Fruit fly (Drosophila melanogaster) whole organism, wandering third instar larva: Measurements from ENCODE around the gene CG14537.

Source experiments
- Abd-B ChIP-seq: fragments of >200 bp; optimal IDR thresholded peaks from 2 replicates; lab custom pipeline; 2017; ENCODE audit warnings: missing biosample characterization, missing genetic modification characterization
- CG32264 ChIP-seq: fragments of 200-800 bp; sonication (Bioruptor generic); optimal IDR thresholded peaks from 2 replicates; lab custom pipeline; 2016; ENCODE audit warnings: missing biosample characterization, missing genetic modification characterization
- CG9705 ChIP-seq: fragments of 200-800 bp; sonication (Bioruptor generic); optimal IDR thresholded peaks from 2 replicates; lab custom pipeline; 2018; ENCODE audit warnings: missing biosample characterization, mild to moderate bottlenecking, missing genetic modification characterization
- CrebA ChIP-seq: fragments of 200-800 bp; sonication (Bioruptor generic); optimal IDR thresholded peaks from 2 replicates; lab custom pipeline; 2016; ENCODE audit warnings: missing biosample characterization, mild to moderate bottlenecking, missing genetic modification characterization, borderline replicate concordance
- Dfd ChIP-seq: fragments of >200 bp; optimal IDR thresholded peaks from 2 replicates; lab custom pipeline; 2017; ENCODE audit warnings: missing biosample characterization, missing genetic modification characterization
- Dif ChIP-seq: fragments of 200-275, 200-300 bp; sonication (Bioruptor generic); optimal IDR thresholded peaks from 2 replicates; lab custom pipeline; 2018; ENCODE audit warnings: missing biosample characterization, missing genetic modification characterization; ENCODE audit not compliant: partially characterized antibody
- GATAd ChIP-seq: sonication (Bioruptor generic); optimal IDR thresholded peaks from 2 replicates; lab custom pipeline; 2016; ENCODE audit warnings: missing biosample characterization, missing genetic modification characterization
- Hnf4 ChIP-seq: fragments of 200-800 bp; sonication (Bioruptor generic); optimal IDR thresholded peaks from 2 replicates; lab custom pipeline; 2016; ENCODE audit warnings: missing biosample characterization, mild to moderate bottlenecking, missing genetic modification characterization
- Hr78 ChIP-seq: fragments of >200 bp; optimal IDR thresholded peaks from 2 replicates; lab custom pipeline; 2017; ENCODE audit warnings: missing biosample characterization, missing genetic modification characterization
- Jra ChIP-seq: sonication (Bioruptor generic); optimal IDR thresholded peaks from 2 replicates; lab custom pipeline; 2016; ENCODE audit warnings: missing biosample characterization, missing genetic modification characterization
- Mio ChIP-seq: sonication (Bioruptor generic); optimal IDR thresholded peaks from 2 replicates; lab custom pipeline; 2016; ENCODE audit warnings: missing biosample characterization, missing genetic modification characterization
- Myc ChIP-seq: fragments of >200 bp; optimal IDR thresholded peaks from 2 replicates; lab custom pipeline; 2017
- N ChIP-seq: fragments of >200 bp; optimal IDR thresholded peaks from 2 replicates; lab custom pipeline; 2018; ENCODE audit warnings: missing biosample characterization, missing external identifiers, missing genetic modification characterization
- OdsH ChIP-seq: fragments of 200-800 bp; sonication (Bioruptor generic); optimal IDR thresholded peaks from 2 replicates; lab custom pipeline; 2016; ENCODE audit warnings: missing biosample characterization, mild to moderate bottlenecking, missing genetic modification characterization
- Rel ChIP-seq, 2 experiments: fragments of 200-800 bp; sonication (Bioruptor generic) in 1 of 2; optimal IDR thresholded peaks; 2 replicates in 1 of 2; 3 replicates in 1 of 2; lab custom pipeline; 2016 to 2019; ENCODE audit warnings: mild to moderate bottlenecking in 2 of 2, missing biosample characterization in 2 of 2, missing genetic modification characterization in 2 of 2, moderate library complexity in 1 of 2
- Sp1 ChIP-seq: fragments of 200-800 bp; sonication (Bioruptor generic); optimal IDR thresholded peaks from 3 replicates; lab custom pipeline; 2019; ENCODE audit warnings: missing biosample characterization, mild to moderate bottlenecking, missing genetic modification characterization, moderate library complexity
- Vsx2 ChIP-seq: fragments of 200-300, 225-300 bp; sonication (Bioruptor generic); optimal IDR thresholded peaks from 2 replicates; lab custom pipeline; 2018; ENCODE audit warnings: missing biosample characterization, missing genetic modification characterization; ENCODE audit not compliant: partially characterized antibody
- br ChIP-seq: fragments of 200-800 bp; sonication (Bioruptor generic); optimal IDR thresholded peaks from 2 replicates; lab custom pipeline; 2016; ENCODE audit warnings: missing biosample characterization, missing genetic modification characterization
- brk ChIP-seq: fragments of 200-800 bp; sonication (Bioruptor generic); optimal IDR thresholded peaks from 2 replicates; lab custom pipeline; 2016; ENCODE audit warnings: missing biosample characterization, mild to moderate bottlenecking, missing genetic modification characterization
- dl ChIP-seq, 2 experiments: fragments of 175-275, 200-275 bp in 1 of 2; fragments of 200-275 bp in 1 of 2; sonication (Bioruptor generic); optimal IDR thresholded peaks; lab custom pipeline; 2018; ENCODE audit warnings: mild to moderate bottlenecking in 2 of 2, missing biosample characterization in 2 of 2, missing genetic modification characterization in 2 of 2, moderate library complexity in 2 of 2; ENCODE audit not compliant: partially characterized antibody in 2 of 2, insufficient read depth in 1 of 2
- dmrt93B ChIP-seq: fragments of 200-800 bp; sonication (Bioruptor generic); optimal IDR thresholded peaks from 2 replicates; lab custom pipeline; 2018; ENCODE audit warnings: missing biosample characterization, mild to moderate bottlenecking, missing genetic modification characterization
- dsf ChIP-seq: sonication (Bioruptor generic); optimal IDR thresholded peaks from 2 replicates; lab custom pipeline; 2016; ENCODE audit warnings: missing biosample characterization, missing genetic modification characterization, borderline replicate concordance
- foxo ChIP-seq, 2 experiments: fragments of 200-800 bp; sonication (Bioruptor generic); optimal IDR thresholded peaks; 2 replicates in 1 of 2; 3 replicates in 1 of 2; lab custom pipeline; 2016 to 2017; ENCODE audit warnings: missing biosample characterization in 2 of 2, missing genetic modification characterization in 2 of 2
- fru ChIP-seq: fragments of 200-800 bp; sonication (Bioruptor generic); optimal IDR thresholded peaks from 3 replicates; lab custom pipeline; 2016; ENCODE audit warnings: missing biosample characterization, mild to moderate bottlenecking, missing genetic modification characterization
- lola ChIP-seq: fragments of >200 bp; optimal IDR thresholded peaks from 2 replicates; lab custom pipeline; 2017; ENCODE audit warnings: missing biosample characterization, missing genetic modification characterization
- pan ChIP-seq: fragments of >200 bp; optimal IDR thresholded peaks from 2 replicates; lab custom pipeline; 2017
- psq ChIP-seq: fragments of 200-800 bp; sonication (Bioruptor generic); optimal IDR thresholded peaks from 3 replicates; lab custom pipeline; 2017; ENCODE audit warnings: missing biosample characterization, mild to moderate bottlenecking, missing genetic modification characterization, moderate library complexity
- rgr ChIP-seq: fragments of 200-800 bp; sonication (Bioruptor generic); optimal IDR thresholded peaks from 3 replicates; lab custom pipeline; 2016; ENCODE audit warnings: missing biosample characterization, mild to moderate bottlenecking, missing genetic modification characterization
- sage ChIP-seq: fragments of 200-800 bp; sonication (Bioruptor generic); optimal IDR thresholded peaks from 2 replicates; lab custom pipeline; 2016; ENCODE audit warnings: missing biosample characterization, mild to moderate bottlenecking, missing genetic modification characterization
- sv ChIP-seq: fragments of 200-800 bp; sonication (Bioruptor generic); optimal IDR thresholded peaks from 3 replicates; lab custom pipeline; 2016; ENCODE audit warnings: missing biosample characterization, missing genetic modification characterization
- tai ChIP-seq: sonication (Bioruptor generic); optimal IDR thresholded peaks from 2 replicates; lab custom pipeline; 2016; ENCODE audit warnings: missing biosample characterization, missing genetic modification characterization
- usp ChIP-seq: fragments of >200 bp; optimal IDR thresholded peaks from 2 replicates; lab custom pipeline; 2017; ENCODE audit warnings: missing biosample characterization, missing genetic modification characterization
- woc ChIP-seq: sonication (Bioruptor generic); optimal IDR thresholded peaks from 2 replicates; lab custom pipeline; 2016; ENCODE audit warnings: missing biosample characterization, mild to moderate bottlenecking, missing genetic modification characterization

The CG14537 gene

DNA sequence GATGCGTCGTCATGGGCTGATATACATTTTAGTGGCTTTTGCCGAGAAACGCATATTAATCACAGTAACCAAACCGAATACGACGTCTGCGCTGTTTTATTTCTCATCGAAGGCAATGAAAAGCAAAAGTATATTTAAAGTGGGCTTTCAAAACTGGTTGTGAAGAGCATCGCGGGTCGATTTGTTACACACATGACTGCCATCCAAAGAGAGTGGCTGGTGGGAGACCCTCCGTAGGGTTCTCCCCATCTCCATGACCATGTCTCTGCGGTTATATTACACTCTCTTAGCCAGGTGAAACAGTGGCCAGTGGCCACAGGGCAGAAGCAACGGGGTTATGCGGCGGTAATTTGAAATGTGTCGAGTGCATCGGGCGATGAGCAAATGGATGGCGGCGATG, 40.2 kb downstream of the CG14537 start:
- TF ChIP-seq CG9705 (GFP tag; lab: Kevin White, UChicago): no peak
- no peak for TF ChIP-seq Rel (GFP tag; optimal IDR thresholded peaks at IDR 0.05; lab: Kevin White, UChicago)
- no peak for TF ChIP-seq Rel (tag; optimal IDR thresholded peaks at IDR 0.05; lab: Kevin White, UChicago)
- TF ChIP-seq Mio: no peak
- TF ChIP-seq brk: no peak
- TF ChIP-seq br (GFP tag; lab: Kevin White, UChicago): no peak
- TF ChIP-seq N: no peak
- TF ChIP-seq fru (GFP tag; lab: Kevin White, UChicago): peak; percentile 36
- peak; percentile 27 for TF ChIP-seq Dif (GFP tag; lab: Kevin White, UChicago)
- TF ChIP-seq Abd-B (GFP tag; lab: Kevin White, UChicago): no peak
- TF ChIP-seq GATAd: no peak
- TF ChIP-seq Dfd: no peak
- TF ChIP-seq CrebA: no peak
- no peak for TF ChIP-seq Hnf4
- TF ChIP-seq dsf (GFP tag; lab: Kevin White, UChicago): no peak
- TF ChIP-seq dmrt93B (GFP tag; lab: Kevin White, UChicago): no peak
- TF ChIP-seq woc (GFP tag; lab: Kevin White, UChicago): peak; percentile 17
- no peak for TF ChIP-seq sv (GFP tag; lab: Kevin White, UChicago)
- peak; percentile 39 to 54 for TF ChIP-seq dl (GFP tag; optimal IDR thresholded peaks at IDR 0.05; lab: Kevin White, UChicago; ENCODE audit: insufficient read depth in 1 of 2, partially characterized antibody in 2 of 2)
- no peak for TF ChIP-seq psq
- no peak for TF ChIP-seq CG32264
- TF ChIP-seq Vsx2: peak; percentile 10
- no peak for TF ChIP-seq lola (GFP tag; lab: Kevin White, UChicago)
- TF ChIP-seq Myc (lab: Kevin White, UChicago): no peak
- no peak for TF ChIP-seq pan
- no peak for TF ChIP-seq foxo (GFP tag; optimal IDR thresholded peaks at IDR 0.05; lab: Kevin White, UChicago)
- no peak for TF ChIP-seq rgr (GFP tag; lab: Kevin White, UChicago)
- TF ChIP-seq usp: no peak

DNA sequence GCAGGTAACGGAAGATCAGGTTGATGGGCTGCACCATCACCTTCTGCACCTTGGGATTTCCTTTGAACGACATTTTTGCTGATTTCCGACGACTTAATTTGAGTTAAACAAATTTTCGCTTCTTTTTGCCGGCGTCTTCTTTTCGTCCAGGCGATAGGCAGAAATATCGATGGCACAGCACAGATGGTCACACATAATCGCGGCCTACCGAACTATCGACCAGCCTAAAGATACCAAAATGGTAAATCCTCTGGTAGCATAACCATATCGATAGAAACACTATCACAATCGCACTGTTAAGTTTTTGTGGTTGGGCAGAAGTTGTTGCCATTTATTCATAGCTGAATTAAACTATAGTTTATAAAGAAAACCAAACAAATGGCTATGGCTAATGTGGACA, 45.0 kb downstream of the CG14537 start, which contains the start of the genes SmE and CG34132:
TSS of gene SmE (minus strand) at position 180 of the 400 bp plus-strand sequence.
TSS of gene CG34132 (plus strand) at position 233 of the 400 bp plus-strand sequence.
- no peak for TF ChIP-seq Hr78 (GFP tag; lab: Kevin White, UChicago)
- TF ChIP-seq brk: no peak
- no peak for TF ChIP-seq Vsx2
- TF ChIP-seq Hnf4: peak; percentile 5
- no peak for TF ChIP-seq CG9705 (GFP tag; lab: Kevin White, UChicago)
- TF ChIP-seq CrebA: no peak
- no peak for TF ChIP-seq dmrt93B (GFP tag; lab: Kevin White, UChicago)
- no peak for TF ChIP-seq lola (GFP tag; lab: Kevin White, UChicago)
- no peak for TF ChIP-seq Rel (GFP tag; optimal IDR thresholded peaks at IDR 0.05; lab: Kevin White, UChicago)
- TF ChIP-seq Rel (tag; optimal IDR thresholded peaks at IDR 0.05; lab: Kevin White, UChicago): peak; percentile 51
- TF ChIP-seq br (GFP tag; lab: Kevin White, UChicago): no peak
- TF ChIP-seq, all 38 proteins: peak for 2

DNA sequence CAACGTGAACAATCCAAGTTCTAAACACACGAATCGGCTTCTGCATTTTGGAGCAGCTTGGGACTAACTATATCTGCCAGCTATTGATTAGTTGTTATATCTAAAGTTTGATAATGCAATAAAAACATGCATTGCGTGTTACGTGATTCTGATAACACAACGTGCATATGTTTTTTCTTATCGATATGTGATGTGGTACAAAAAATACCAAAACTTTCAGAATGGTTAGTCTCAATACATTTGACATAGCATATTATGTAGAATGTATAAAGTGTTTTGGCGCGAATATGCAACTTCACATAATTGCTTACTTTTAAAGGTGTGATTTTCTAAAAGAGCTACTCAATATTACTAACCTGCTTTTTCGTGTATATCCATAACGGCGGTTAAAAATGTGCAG, 45.7 kb downstream of the CG14537 start:
- TF ChIP-seq N (no peak), foxo (GFP tag; optimal IDR thresholded peaks at IDR 0.05; lab: Kevin White, UChicago) (no peak), tai (GFP tag; lab: Kevin White, UChicago) (peak; percentile 35), Rel (GFP tag; optimal IDR thresholded peaks at IDR 0.05; lab: Kevin White, UChicago) (no peak), Rel (tag; optimal IDR thresholded peaks at IDR 0.05; lab: Kevin White, UChicago) (no peak), Myc (lab: Kevin White, UChicago) (peak; percentile 9), Jra (GFP tag; lab: Kevin White, UChicago) (no peak), sage (no peak), psq (no peak)

DNA sequence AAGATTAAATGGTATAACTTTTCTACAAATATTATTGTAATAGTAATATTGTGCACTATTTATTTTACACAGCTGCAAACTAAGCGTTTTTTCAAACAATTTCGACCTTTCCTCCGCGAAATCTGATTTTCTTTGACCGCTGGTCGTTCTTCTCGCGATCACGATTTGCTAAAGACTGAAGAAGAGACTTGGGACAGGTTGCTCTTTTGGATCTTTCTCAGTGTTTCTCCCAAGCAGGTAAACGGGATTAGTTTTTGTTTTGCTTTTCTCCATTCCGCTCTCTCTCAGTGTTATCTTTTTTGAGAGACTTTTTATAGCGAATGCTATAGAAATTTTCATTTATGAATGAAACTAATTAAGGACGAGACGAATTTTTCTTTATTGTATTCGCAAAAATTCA, 47.1 kb downstream of the CG14537 start, which contains the start of gene CG7102:
TSS of gene CG7102 (minus strand) at position 181 of the 400 bp plus-strand sequence.
- TF ChIP-seq Hr78 (GFP tag; lab: Kevin White, UChicago) (no peak), GATAd (no peak), OdsH (GFP tag; lab: Kevin White, UChicago) (no peak), Rel (GFP tag; optimal IDR thresholded peaks at IDR 0.05; lab: Kevin White, UChicago) (no peak), Rel (tag; optimal IDR thresholded peaks at IDR 0.05; lab: Kevin White, UChicago) (no peak), Mio (no peak), Sp1 (GFP tag; lab: Kevin White, UChicago) (no peak)
- TF ChIP-seq, all 38 proteins: peak for 0
